Worm (Caenorhabditis elegans) whole organism, L3 larva: ENCODE measurements around the gene Y54G2A.76.
"Not testable (repeated sequence)": the region's sequence is repeated elsewhere in the genome, so short reads cannot be mapped to it uniquely, and the experiment has no call there.

Source experiments
- ama-1 ChIP-seq: fragments of 150-350 bp; optimal IDR thresholded peaks from 2 replicates; lab custom pipeline; 2018
- ceh-28 ChIP-seq: fragments of 150-350 bp; optimal IDR thresholded peaks from 2 replicates; lab custom pipeline; 2014; ENCODE audit warnings: missing biosample characterization, missing genetic modification reagents, missing genetic modification characterization
- ceh-9 ChIP-seq: sonication (generic microtip); optimal IDR thresholded peaks from 2 replicates; lab custom pipeline; 2018; ENCODE audit warnings: missing biosample characterization, missing genetic modification characterization
- elt-3 ChIP-seq, 3 experiments: fragments of 150-350 bp in 1 of 3; sonication (generic microtip) in 2 of 3; optimal IDR thresholded peaks; 2 replicates in 2 of 3; 4 replicates in 1 of 3; lab custom pipeline; 2014 to 2017; ENCODE audit warnings: missing biosample characterization in 3 of 3, missing genetic modification characterization in 3 of 3
- eor-1 ChIP-seq, 2 experiments: fragments of 150-350 bp; optimal IDR thresholded peaks; 2 replicates each; lab custom pipeline; 2014 to 2018; ENCODE audit warnings: missing biosample characterization in 2 of 2, missing genetic modification characterization in 2 of 2
- fkh-10 ChIP-seq: sonication (generic microtip); optimal IDR thresholded peaks from 2 replicates; lab custom pipeline; 2017; ENCODE audit warnings: missing biosample characterization, missing genetic modification reagents, missing genetic modification characterization
- jun-1 ChIP-seq: fragments of 150-350 bp; optimal IDR thresholded peaks from 2 replicates; lab custom pipeline; 2014; ENCODE audit warnings: missing biosample characterization, missing genetic modification reagents, missing genetic modification characterization
- nhr-11 ChIP-seq: fragments of 150-350 bp; optimal IDR thresholded peaks from 2 replicates; lab custom pipeline; 2014; ENCODE audit warnings: missing biosample characterization, missing genetic modification characterization
- nhr-77 ChIP-seq: fragments of 150-350 bp; optimal IDR thresholded peaks from 2 replicates; lab custom pipeline; 2014; ENCODE audit warnings: missing biosample characterization, missing genetic modification characterization
- pqm-1 ChIP-seq: fragments of 150-350 bp; optimal IDR thresholded peaks from 2 replicates; lab custom pipeline; 2017; ENCODE audit warnings: missing biosample characterization, missing genetic modification characterization, inconsistent platforms
- tbx-2 ChIP-seq: sonication (generic microtip); optimal IDR thresholded peaks from 2 replicates; lab custom pipeline; 2016; ENCODE audit warnings: mild to moderate bottlenecking, missing genetic modification characterization, missing compliant biosample characterization
- unc-62 ChIP-seq: fragments of 150-350 bp; sonication (generic microtip); optimal IDR thresholded peaks from 4 replicates; lab custom pipeline; 2014; ENCODE audit warnings: missing biosample characterization, missing genetic modification reagents, missing genetic modification characterization
- ztf-11 ChIP-seq: fragments of 150-350 bp; optimal IDR thresholded peaks from 2 replicates; lab custom pipeline; 2014; ENCODE audit warnings: missing biosample characterization, missing genetic modification characterization
- ztf-4 ChIP-seq: fragments of 150-350 bp; optimal IDR thresholded peaks from 2 replicates; lab custom pipeline; 2014; ENCODE audit warnings: missing biosample characterization, missing genetic modification characterization

- TF ChIP-seq nhr-77 (tag; lab: Kevin White, UChicago); tbx-2 (tag; lab: Kevin White, UChicago); elt-3 (tag; optimal IDR thresholded peaks at IDR 0.05; lab: Kevin White, UChicago); unc-62 (GFP tag; lab: Kevin White, UChicago); eor-1 (tag; optimal IDR thresholded peaks at IDR 0.05; lab: Kevin White, UChicago); jun-1 (tag; lab: Kevin White, UChicago); ama-1; ceh-9 (tag; lab: Kevin White, UChicago); pqm-1 (tag; lab: Kevin White, UChicago); ztf-11 (tag; lab: Kevin White, UChicago); fkh-10 (GFP tag; lab: Kevin White, UChicago); ztf-4 (tag; lab: Kevin White, UChicago); ceh-28 (tag; lab: Kevin White, UChicago); nhr-11: not testable (repeated sequence)
Measured at ce11 chrIV:2801558-2801957, 7.7 kb upstream of the Y54G2A.76 start, which contains the start of gene Y54G2A.44.
